Fruit fly (Drosophila melanogaster) whole organism, prepupa: ENCODE results near the gene CG31441.
A peak's percentile ranks its signal among the peaks of the same experiment; 100 is the strongest.

ENCODE experiments used
- Blimp-1 ChIP-seq: fragments of 200-800 bp; sonication (Bioruptor generic); optimal IDR thresholded peaks from 3 replicates; lab custom pipeline; 2017; ENCODE audit warnings: missing biosample characterization, missing genetic modification characterization, mild to moderate bottlenecking, moderate library complexity, missing genetic modification reagents
- CG10631 ChIP-seq: fragments of 200-800 bp; sonication (Bioruptor generic); optimal IDR thresholded peaks from 2 replicates; lab custom pipeline; 2016; ENCODE audit warnings: missing biosample characterization, missing genetic modification characterization
- CG11294 ChIP-seq: fragments of 200-800 bp; sonication (Bioruptor generic); IDR thresholded peaks from 2 replicates; pipeline ENCODE4 v1.3.6; 2022; ENCODE audit warnings: missing biosample characterization, missing genetic modification characterization
- CG11762 ChIP-seq: fragments of 200-800 bp; sonication (Bioruptor generic); optimal IDR thresholded peaks from 3 replicates; lab custom pipeline; 2016; ENCODE audit warnings: missing biosample characterization, missing genetic modification characterization; ENCODE audit not compliant: insufficient read depth
- CG1621 ChIP-seq: fragments of 200-800 bp; sonication (Bioruptor generic); optimal IDR thresholded peaks from 3 replicates; lab custom pipeline; 2018; ENCODE audit warnings: missing biosample characterization, mild to moderate bottlenecking, missing genetic modification characterization
- CG3032 ChIP-seq: fragments of 200-800 bp; optimal IDR thresholded peaks from 2 replicates; lab custom pipeline; 2019; ENCODE audit warnings: missing biosample characterization, mild to moderate bottlenecking, missing genetic modification characterization, moderate library complexity
- CG31627 ChIP-seq: fragments of 200-800 bp; sonication (Bioruptor generic); optimal IDR thresholded peaks from 3 replicates; lab custom pipeline; 2016; ENCODE audit warnings: missing biosample characterization, missing genetic modification characterization
- CG3919 ChIP-seq: fragments of 200-800 bp; sonication (Bioruptor generic); optimal IDR thresholded peaks from 3 replicates; lab custom pipeline; 2016; ENCODE audit warnings: missing biosample characterization, missing genetic modification characterization
- CG6163 ChIP-seq: fragments of 200-800 bp; sonication (Bioruptor generic); IDR thresholded peaks from 3 replicates; pipeline ENCODE4 v1.3.6; 2022; ENCODE audit warnings: missing biosample characterization, missing genetic modification characterization
- CG6276 ChIP-seq: fragments of 200-800 bp; sonication (Bioruptor generic); optimal IDR thresholded peaks from 2 replicates; lab custom pipeline; 2017; ENCODE audit warnings: missing biosample characterization, mild to moderate bottlenecking, missing genetic modification characterization
- CG6792 ChIP-seq: fragments of 200-800 bp; sonication (Bioruptor generic); optimal IDR thresholded peaks from 3 replicates; lab custom pipeline; 2016; ENCODE audit warnings: missing biosample characterization, missing genetic modification characterization
- CG6808 ChIP-seq: fragments of 200-800 bp; sonication (Bioruptor generic); optimal IDR thresholded peaks from 3 replicates; lab custom pipeline; 2017; ENCODE audit warnings: missing biosample characterization, missing genetic modification characterization, mild to moderate bottlenecking, moderate library complexity, missing genetic modification reagents
- CG6854 ChIP-seq: fragments of 200-800 bp; sonication (Bioruptor generic); optimal IDR thresholded peaks from 2 replicates; lab custom pipeline; 2017; ENCODE audit warnings: missing biosample characterization, mild to moderate bottlenecking, missing genetic modification characterization
- CG7368 ChIP-seq: fragments of 200-800 bp; sonication (Bioruptor generic); optimal IDR thresholded peaks from 3 replicates; lab custom pipeline; 2016; ENCODE audit warnings: missing biosample characterization, missing genetic modification characterization
- CG8119 ChIP-seq: fragments of 200-800 bp; sonication (Bioruptor generic); IDR thresholded peaks from 3 replicates; pipeline ENCODE4 v1.3.6; 2022; ENCODE audit warnings: missing biosample characterization, missing genetic modification characterization
- CG8319 ChIP-seq: fragments of 200-800 bp; sonication (Bioruptor generic); optimal IDR thresholded peaks from 3 replicates; lab custom pipeline; 2016; ENCODE audit warnings: missing biosample characterization, missing genetic modification characterization
- CG8632 ChIP-seq: fragments of 200-800 bp; sonication (Bioruptor generic); optimal IDR thresholded peaks from 3 replicates; lab custom pipeline; 2016; ENCODE audit warnings: missing biosample characterization, missing genetic modification characterization
- CG9139 ChIP-seq: fragments of 200-800 bp; sonication (Bioruptor generic); optimal IDR thresholded peaks from 3 replicates; lab custom pipeline; 2017; ENCODE audit warnings: missing biosample characterization, mild to moderate bottlenecking, missing genetic modification characterization
- Eip75B ChIP-seq: fragments of 200-800 bp; sonication (Bioruptor generic); optimal IDR thresholded peaks from 3 replicates; lab custom pipeline; 2016; ENCODE audit warnings: missing biosample characterization, missing genetic modification characterization
- Eip78C ChIP-seq: fragments of 200-800 bp; sonication (Bioruptor generic); peaks from one replicate; lab custom pipeline; 2016; ENCODE audit warnings: missing biosample characterization, missing genetic modification characterization
- Ets96B ChIP-seq: fragments of 200-800 bp; optimal IDR thresholded peaks from 2 replicates; lab custom pipeline; 2019; ENCODE audit warnings: missing biosample characterization, mild to moderate bottlenecking, missing genetic modification characterization, moderate library complexity
- Hr39 ChIP-seq: fragments of 200-800 bp; sonication (Bioruptor generic); optimal IDR thresholded peaks from 2 replicates; lab custom pipeline; 2016; ENCODE audit warnings: missing biosample characterization, missing genetic modification characterization
- Lpt ChIP-seq: fragments of 200-800 bp; sonication (Bioruptor generic); optimal IDR thresholded peaks from 3 replicates; lab custom pipeline; 2016; ENCODE audit warnings: missing biosample characterization, missing genetic modification characterization
- Met ChIP-seq: fragments of 200-800 bp; sonication (Bioruptor generic); optimal IDR thresholded peaks from 3 replicates; lab custom pipeline; 2016; ENCODE audit warnings: missing biosample characterization, missing genetic modification characterization
- Smox ChIP-seq: fragments of 200-800 bp; sonication (Bioruptor generic); optimal IDR thresholded peaks from 3 replicates; lab custom pipeline; 2016; ENCODE audit warnings: missing biosample characterization, missing genetic modification characterization
- Sox102F ChIP-seq: fragments of 200-800 bp; sonication (Bioruptor generic); optimal IDR thresholded peaks from 2 replicates; lab custom pipeline; 2016; ENCODE audit warnings: missing biosample characterization, mild to moderate bottlenecking, missing genetic modification characterization
- Sox14 ChIP-seq: fragments of 200-800 bp; sonication (Bioruptor generic); optimal IDR thresholded peaks from 3 replicates; lab custom pipeline; 2016; ENCODE audit warnings: missing biosample characterization, missing genetic modification characterization
- Sox15 ChIP-seq: fragments of 200-800 bp; sonication (Bioruptor generic); optimal IDR thresholded peaks from 3 replicates; lab custom pipeline; 2016; ENCODE audit warnings: missing biosample characterization, missing genetic modification characterization
- achi ChIP-seq: fragments of 200-800 bp; sonication (Bioruptor generic); optimal IDR thresholded peaks from 3 replicates; lab custom pipeline; 2016; ENCODE audit warnings: missing biosample characterization, missing genetic modification characterization
- cyc ChIP-seq: fragments of 200-800 bp; sonication (Bioruptor generic); optimal IDR thresholded peaks from 3 replicates; lab custom pipeline; 2016; ENCODE audit warnings: missing biosample characterization, missing genetic modification characterization
- dsx ChIP-seq: fragments of 200-800 bp; optimal IDR thresholded peaks from 3 replicates; lab custom pipeline; 2019; ENCODE audit warnings: missing biosample characterization, mild to moderate bottlenecking, missing genetic modification characterization, moderate library complexity; ENCODE audit not compliant: poor library complexity, severe bottlenecking
- eg ChIP-seq: fragments of 200-800 bp; sonication (Bioruptor generic); IDR thresholded peaks from 3 replicates; pipeline ENCODE4 v1.3.6; 2022; ENCODE audit warnings: missing biosample characterization, missing genetic modification characterization
- fd59A ChIP-seq: fragments of 200-800 bp; sonication (Bioruptor generic); optimal IDR thresholded peaks from 2 replicates; lab custom pipeline; 2017; ENCODE audit warnings: missing biosample characterization, mild to moderate bottlenecking, missing genetic modification characterization, missing genetic modification reagents
- fd85E ChIP-seq: fragments of 200-800 bp; sonication (Bioruptor generic); optimal IDR thresholded peaks from 3 replicates; lab custom pipeline; 2016; ENCODE audit warnings: missing biosample characterization, missing genetic modification characterization
- lz ChIP-seq: fragments of 200-800 bp; sonication (Bioruptor generic); optimal IDR thresholded peaks from 3 replicates; lab custom pipeline; 2016; ENCODE audit warnings: missing biosample characterization, missing genetic modification characterization
- net ChIP-seq: fragments of 200-800 bp; sonication (Bioruptor generic); optimal IDR thresholded peaks from 3 replicates; lab custom pipeline; 2016; ENCODE audit warnings: missing biosample characterization, missing genetic modification characterization
- pdm3 ChIP-seq: fragments of 200-800 bp; sonication (Bioruptor generic); optimal IDR thresholded peaks from 3 replicates; lab custom pipeline; 2016; ENCODE audit warnings: missing biosample characterization, missing genetic modification characterization
- salr ChIP-seq, 2 experiments: fragments of 200-800 bp; sonication (Bioruptor generic); optimal IDR thresholded peaks; 3 replicates each; lab custom pipeline; 2016 to 2018; ENCODE audit warnings: missing biosample characterization in 2 of 2, missing genetic modification characterization in 2 of 2, mild to moderate bottlenecking in 1 of 2
- spab ChIP-seq: fragments of 200-800 bp; sonication (Bioruptor generic); optimal IDR thresholded peaks from 2 replicates; lab custom pipeline; 2017; ENCODE audit warnings: missing biosample characterization, mild to moderate bottlenecking, missing genetic modification characterization, missing genetic modification reagents
- ss ChIP-seq, 2 experiments: fragments of 200-800 bp; sonication (Bioruptor generic); optimal IDR thresholded peaks; 2 replicates in 1 of 2; 3 replicates in 1 of 2; lab custom pipeline; 2017 to 2018; ENCODE audit warnings: mild to moderate bottlenecking in 2 of 2, missing biosample characterization in 2 of 2, missing genetic modification characterization in 2 of 2, moderate library complexity in 1 of 2
- svp ChIP-seq: fragments of 200-800 bp; sonication (Bioruptor generic); peaks from one replicate; lab custom pipeline; 2016; ENCODE audit warnings: missing biosample characterization, missing genetic modification characterization
- topi ChIP-seq: fragments of 200-800 bp; sonication (Bioruptor generic); optimal IDR thresholded peaks from 3 replicates; lab custom pipeline; 2016; ENCODE audit warnings: missing biosample characterization, missing genetic modification characterization
- vri ChIP-seq: fragments of 200-800 bp; sonication (Bioruptor generic); optimal IDR thresholded peaks from 3 replicates; lab custom pipeline; 2016; ENCODE audit warnings: missing biosample characterization, mild to moderate bottlenecking, missing genetic modification characterization

The CG31441 gene

DNA sequence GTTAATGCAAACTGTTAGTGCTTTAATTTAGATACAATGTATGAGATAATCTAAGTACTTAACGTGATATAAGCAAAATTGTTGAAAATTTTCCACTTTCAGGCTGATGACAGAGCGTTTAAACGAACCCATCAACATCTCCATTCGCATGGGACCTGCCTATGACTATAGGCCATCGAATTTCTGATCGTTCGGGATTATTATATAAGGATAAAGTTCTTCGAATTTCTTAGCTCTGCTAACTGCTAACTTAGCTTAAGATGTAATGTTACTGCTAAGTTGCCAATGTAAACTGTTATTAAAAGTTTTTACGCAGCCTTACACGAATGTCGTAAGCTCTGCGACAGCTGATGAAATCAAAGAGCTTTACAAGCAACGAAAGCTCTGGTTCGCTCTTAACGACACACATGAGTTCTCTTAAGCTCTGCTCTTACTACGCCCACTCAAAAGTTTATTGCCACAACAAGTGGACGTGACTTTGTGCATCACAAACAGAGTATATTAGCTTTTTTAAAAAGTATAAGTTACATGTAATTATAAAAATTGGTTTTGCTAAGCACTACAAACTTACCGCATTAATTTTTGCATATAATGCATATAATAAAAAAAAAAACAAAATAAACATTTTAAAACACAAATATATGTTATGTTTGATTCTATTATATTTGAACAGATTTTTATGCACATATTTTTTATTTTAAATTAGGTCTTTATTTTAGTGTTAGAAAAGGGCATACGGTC, 39.3 kb upstream of the CG31441 start (continued):
- TF ChIP-seq Lpt (GFP tag; lab: Kevin White, UChicago), result peak; percentile 98
- peak; percentile 98 for TF ChIP-seq spab
- peak; percentile 93 for TF ChIP-seq CG7368 (GFP tag; lab: Kevin White, UChicago)
- peak; percentile 97 for TF ChIP-seq CG3919 (GFP tag; lab: Kevin White, UChicago)
- TF ChIP-seq CG11762, result peak; percentile 95
- peak; percentile 99 for TF ChIP-seq CG6276
- peak; percentile 94 for TF ChIP-seq CG8319
- TF ChIP-seq CG6163, result peak; percentile 97
- TF ChIP-seq pdm3 (GFP tag; lab: Kevin White, UChicago), result peak; percentile 97
- TF ChIP-seq CG6792 (GFP tag; lab: Kevin White, UChicago), result peak; percentile 96
- TF ChIP-seq Eip78C (GFP tag; lab: Kevin White, UChicago), result peak; percentile 100
- peak; percentile 92 for TF ChIP-seq Hr39 (GFP tag; lab: Kevin White, UChicago)
- peak; percentile 98 for TF ChIP-seq CG6854 (GFP tag; lab: Kevin White, UChicago)
- TF ChIP-seq CG8119, result peak; percentile 100
- peak; percentile 99 for TF ChIP-seq CG8632 (GFP tag; lab: Kevin White, UChicago)
- TF ChIP-seq Sox14 (GFP tag; lab: Kevin White, UChicago), result peak; percentile 96
- peak; percentile 95 for TF ChIP-seq Sox15 (GFP tag; lab: Kevin White, UChicago)
- TF ChIP-seq ss (GFP tag; optimal IDR thresholded peaks at IDR 0.05; lab: Kevin White, UChicago), result peak in 1 of 2 experiments; percentile 99
- peak; percentile 99 for TF ChIP-seq achi (GFP tag; lab: Kevin White, UChicago)
- peak; percentile 95 for TF ChIP-seq CG31627 (GFP tag; lab: Kevin White, UChicago)
- peak; percentile 87 to 98 for TF ChIP-seq salr (GFP tag; optimal IDR thresholded peaks at IDR 0.05; lab: Kevin White, UChicago)
- TF ChIP-seq Eip75B (GFP tag; lab: Kevin White, UChicago), result peak; percentile 97
- peak; percentile 90 for TF ChIP-seq dsx (GFP tag; lab: Kevin White, UChicago)
- peak; percentile 95 for TF ChIP-seq Sox102F (GFP tag; lab: Kevin White, UChicago)

DNA sequence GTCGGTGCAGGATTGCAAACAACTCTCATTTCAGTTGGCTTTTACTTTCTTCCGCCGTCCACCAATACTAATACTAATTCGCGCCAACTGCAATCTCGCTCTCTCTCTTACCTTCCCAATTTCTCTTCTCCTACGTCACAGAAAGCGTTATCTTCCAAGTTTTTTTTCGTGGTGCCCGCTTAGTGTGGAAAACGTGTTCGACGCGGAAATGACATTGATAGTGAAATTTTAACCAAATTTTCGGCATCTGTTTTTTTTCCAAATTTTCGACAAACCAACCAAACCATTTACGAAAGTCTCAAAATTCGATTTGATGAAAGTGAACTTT, 38.7 kb upstream of the CG31441 start, which contains the start of gene cu:
Gene cu (plus strand): TSS at position 204 of the 328 bp plus-strand sequence.
- no peak for TF ChIP-seq Ets96B
- no peak for TF ChIP-seq dsx (GFP tag; lab: Kevin White, UChicago)
- no peak for TF ChIP-seq CG31627 (GFP tag; lab: Kevin White, UChicago)
- TF ChIP-seq CG3032 (tag; lab: Kevin White, UChicago), result no peak
- TF ChIP-seq CG7368 (GFP tag; lab: Kevin White, UChicago), result no peak
- TF ChIP-seq CG9139 (GFP tag; lab: Kevin White, UChicago), result no peak
- no peak for TF ChIP-seq svp (GFP tag; lab: Kevin White, UChicago)
- no peak for TF ChIP-seq CG3919 (GFP tag; lab: Kevin White, UChicago)
- no peak for TF ChIP-seq CG11294 (GFP tag; lab: Robert Waterston, UW)
- no peak for TF ChIP-seq vri (GFP tag; lab: Kevin White, UChicago)
- TF ChIP-seq CG8632 (GFP tag; lab: Kevin White, UChicago), result no peak
- no peak for TF ChIP-seq spab
- TF ChIP-seq Sox15 (GFP tag; lab: Kevin White, UChicago), result no peak
- no peak for TF ChIP-seq Met (GFP tag; lab: Kevin White, UChicago)
- TF ChIP-seq achi (GFP tag; lab: Kevin White, UChicago), result no peak
- no peak for TF ChIP-seq topi
- no peak for TF ChIP-seq cyc (GFP tag; lab: Kevin White, UChicago)
- no peak for TF ChIP-seq Sox102F (GFP tag; lab: Kevin White, UChicago)
- TF ChIP-seq, all 60 proteins: peak for 0

DNA sequence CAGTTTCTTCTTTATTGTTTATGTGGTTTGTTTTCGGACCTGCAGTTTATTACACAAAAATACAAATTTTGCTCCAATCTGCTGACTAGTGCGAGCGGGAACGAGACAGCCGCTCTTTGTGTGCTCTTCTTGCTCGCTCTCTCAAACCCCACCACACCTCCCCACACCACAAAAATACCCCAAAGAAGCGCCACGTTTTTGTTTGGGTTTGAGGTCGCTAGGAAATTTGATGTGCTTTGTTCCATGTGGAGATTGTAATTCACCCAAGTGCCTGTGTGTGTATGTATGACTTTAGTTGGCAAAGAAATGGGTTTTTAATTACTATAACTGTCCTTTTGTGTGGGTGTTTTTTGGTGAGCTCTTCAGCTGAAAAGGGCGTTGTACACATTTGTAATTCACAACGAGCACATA, 38.0 kb upstream of the CG31441 start:
- TF ChIP-seq Lpt (GFP tag; lab: Kevin White, UChicago) (peak; percentile 56), lz (no peak), fd59A (GFP tag; lab: Kevin White, UChicago) (no peak), CG3919 (GFP tag; lab: Kevin White, UChicago) (no peak), CG1621 (tag; lab: Kevin White, UChicago) (no peak), salr (GFP tag; optimal IDR thresholded peaks at IDR 0.05; lab: Kevin White, UChicago) (no peak), CG8319 (no peak), CG6163 (0 out of 3 replicates have a peak, but pooled peaks have one; percentile 25), CG8632 (GFP tag; lab: Kevin White, UChicago) (peak; percentile 6), CG10631 (GFP tag; lab: Kevin White, UChicago) (no peak), Smox (GFP tag; lab: Kevin White, UChicago) (no peak), Hr39 (GFP tag; lab: Kevin White, UChicago) (no peak), Met (GFP tag; lab: Kevin White, UChicago) (no peak), Blimp-1 (GFP tag; lab: Kevin White, UChicago) (peak; percentile 25), achi (GFP tag; lab: Kevin White, UChicago) (no peak), fd85E (GFP tag; lab: Kevin White, UChicago) (no peak), CG7368 (GFP tag; lab: Kevin White, UChicago) (no peak), vri (GFP tag; lab: Kevin White, UChicago) (peak; percentile 63), Eip78C (GFP tag; lab: Kevin White, UChicago) (peak; percentile 69), CG6808 (GFP tag; lab: Kevin White, UChicago) (no peak), eg (peak; percentile 41; the same call in 1 of the 3 replicates), topi (no peak), CG6276 (no peak), CG6854 (GFP tag; lab: Kevin White, UChicago) (peak; percentile 4), net (GFP tag; lab: Kevin White, UChicago) (peak; percentile 7)
